Worm (Caenorhabditis elegans) whole organism, late embryonic: ENCODE data around the gene ctsa-1.2.
A peak's percentile ranks its signal among the peaks of the same experiment; 100 is the strongest.
"Not testable (repeated sequence)": the region's sequence is repeated elsewhere in the genome, so short reads cannot be mapped to it uniquely, and the experiment has no call there.

Experiments used
- C08G9.2 ChIP-seq: sonication (generic microtip); optimal IDR thresholded peaks from 2 replicates; lab custom pipeline; 2016; ENCODE audit warnings: mild to moderate bottlenecking, missing genetic modification characterization, moderate library complexity, missing compliant biosample characterization
- C38D4.7 ChIP-seq: fragments of 200-800 bp; sonication (Bioruptor generic); optimal IDR thresholded peaks from 2 replicates; lab custom pipeline; 2018; ENCODE audit warnings: mild to moderate bottlenecking, missing genetic modification characterization, moderate library complexity, missing compliant biosample characterization
- K02D7.2 ChIP-seq: sonication (generic microtip); optimal IDR thresholded peaks from 2 replicates; lab custom pipeline; 2017; ENCODE audit warnings: mild to moderate bottlenecking, missing genetic modification characterization, missing compliant biosample characterization
- T23F11.4 ChIP-seq: fragments of 200-800 bp; sonication (Bioruptor generic); optimal IDR thresholded peaks from 2 replicates; lab custom pipeline; 2018; ENCODE audit warnings: mild to moderate bottlenecking, missing genetic modification characterization, missing compliant biosample characterization
- Y22D7AL.16 ChIP-seq: sonication (generic microtip); optimal IDR thresholded peaks from 2 replicates; lab custom pipeline; 2016; ENCODE audit warnings: missing genetic modification characterization, missing compliant biosample characterization
- ceh-14 ChIP-seq: sonication (generic microtip); optimal IDR thresholded peaks from 2 replicates; lab custom pipeline; 2016; ENCODE audit warnings: missing genotype, missing genetic modification characterization, missing compliant biosample characterization
- ceh-18 ChIP-seq: sonication (generic microtip); optimal IDR thresholded peaks from 2 replicates; lab custom pipeline; 2016; ENCODE audit warnings: missing genetic modification characterization, missing compliant biosample characterization
- ceh-19 ChIP-seq: fragments of 200-800 bp; sonication (Bioruptor generic); optimal IDR thresholded peaks from 2 replicates; lab custom pipeline; 2018; ENCODE audit warnings: mild to moderate bottlenecking, missing genetic modification characterization, missing compliant biosample characterization
- ceh-2 ChIP-seq: sonication (generic microtip); optimal IDR thresholded peaks from 2 replicates; lab custom pipeline; 2016; ENCODE audit warnings: missing genotype, missing genetic modification characterization, missing compliant biosample characterization
- ceh-22 ChIP-seq: sonication (generic microtip); optimal IDR thresholded peaks from 2 replicates; lab custom pipeline; 2017; ENCODE audit warnings: missing biosample characterization, missing genetic modification characterization
- ceh-30 ChIP-seq: fragments of 150-350 bp; optimal IDR thresholded peaks from 2 replicates; lab custom pipeline; 2014; ENCODE audit warnings: missing biosample characterization, missing genetic modification characterization
- ceh-31 ChIP-seq: sonication (generic microtip); optimal IDR thresholded peaks from 2 replicates; lab custom pipeline; 2016; ENCODE audit warnings: missing genetic modification characterization, missing compliant biosample characterization
- ceh-34 ChIP-seq: sonication (generic microtip); optimal IDR thresholded peaks from 2 replicates; lab custom pipeline; 2016; ENCODE audit warnings: mild to moderate bottlenecking, missing genetic modification characterization, missing compliant biosample characterization
- ceh-45 ChIP-seq: fragments of 200-800 bp; sonication (Bioruptor generic); IDR thresholded peaks from 2 replicates; pipeline ENCODE4 v1.3.6; 2022; ENCODE audit warnings: missing genetic modification reagents, missing genetic modification characterization, missing compliant biosample characterization
- ceh-48 ChIP-seq: sonication (generic microtip); optimal IDR thresholded peaks from 2 replicates; lab custom pipeline; 2016; ENCODE audit warnings: missing genetic modification characterization, inconsistent platforms, missing compliant biosample characterization
- che-1 ChIP-seq: sonication (generic microtip); optimal IDR thresholded peaks from 2 replicates; lab custom pipeline; 2016; ENCODE audit warnings: mild to moderate bottlenecking, missing genetic modification characterization, missing compliant biosample characterization
- dmd-4 ChIP-seq: sonication (generic microtip); optimal IDR thresholded peaks from 2 replicates; lab custom pipeline; 2016; ENCODE audit warnings: borderline replicate concordance, missing genetic modification characterization, missing compliant biosample characterization
- dve-1 ChIP-seq: sonication (generic microtip); optimal IDR thresholded peaks from 2 replicates; lab custom pipeline; 2017; ENCODE audit warnings: antibody characterized with exemption, mild to moderate bottlenecking, missing genetic modification characterization, missing compliant biosample characterization
- elt-2 ChIP-seq: sonication (generic microtip); optimal IDR thresholded peaks from 2 replicates; lab custom pipeline; 2016; ENCODE audit warnings: missing genetic modification reagents, missing genetic modification characterization, missing compliant biosample characterization
- ets-4 ChIP-seq: sonication (generic microtip); optimal IDR thresholded peaks from 2 replicates; lab custom pipeline; 2016; ENCODE audit warnings: missing genetic modification characterization, missing compliant biosample characterization
- gmeb-2 ChIP-seq: sonication (generic microtip); optimal IDR thresholded peaks from 2 replicates; lab custom pipeline; 2016; ENCODE audit warnings: missing genetic modification characterization, inconsistent platforms, missing compliant biosample characterization
- hlh-13 ChIP-seq: fragments of 200-800 bp; sonication (Bioruptor generic); optimal IDR thresholded peaks from 2 replicates; lab custom pipeline; 2018; ENCODE audit warnings: mild to moderate bottlenecking, missing genetic modification characterization, missing compliant biosample characterization
- hlh-30 ChIP-seq: sonication (generic microtip); optimal IDR thresholded peaks from 2 replicates; lab custom pipeline; 2017; ENCODE audit warnings: antibody characterized with exemption, missing genetic modification characterization, missing compliant biosample characterization; ENCODE audit not compliant: insufficient read depth
- hlh-8 ChIP-seq: sonication (generic microtip); optimal IDR thresholded peaks from 2 replicates; lab custom pipeline; 2016; ENCODE audit warnings: missing genotype, missing genetic modification characterization, missing compliant biosample characterization
- lin-11 ChIP-seq: fragments of 200-800 bp; sonication (Bioruptor generic); optimal IDR thresholded peaks from 2 replicates; lab custom pipeline; 2018; ENCODE audit warnings: mild to moderate bottlenecking, missing genetic modification characterization, missing compliant biosample characterization
- madf-2 ChIP-seq: sonication (generic microtip); optimal IDR thresholded peaks from 2 replicates; lab custom pipeline; 2017; ENCODE audit warnings: missing genetic modification characterization, missing compliant biosample characterization
- nfya-1 ChIP-seq: sonication (generic microtip); optimal IDR thresholded peaks from 2 replicates; lab custom pipeline; 2017; ENCODE audit warnings: missing genetic modification characterization, mild to moderate bottlenecking, missing compliant biosample characterization, antibody characterized with exemption, moderate library complexity
- nhr-11 ChIP-seq: fragments of 150-350 bp; optimal IDR thresholded peaks from 2 replicates; lab custom pipeline; 2014; ENCODE audit warnings: missing biosample characterization, missing genetic modification characterization
- pat-9 ChIP-seq: fragments of 200-800 bp; sonication (Bioruptor generic); optimal IDR thresholded peaks from 2 replicates; lab custom pipeline; 2018; ENCODE audit warnings: mild to moderate bottlenecking, missing genetic modification characterization, moderate library complexity, missing compliant biosample characterization
- pax-1 ChIP-seq: fragments of 150-350 bp; optimal IDR thresholded peaks from 2 replicates; lab custom pipeline; 2014; ENCODE audit warnings: missing biosample characterization, missing genetic modification characterization
- pha-2 ChIP-seq: sonication (generic microtip); optimal IDR thresholded peaks from 2 replicates; lab custom pipeline; 2017; ENCODE audit warnings: mild to moderate bottlenecking, missing genetic modification characterization, missing compliant biosample characterization
- ref-2 ChIP-seq: sonication (generic microtip); optimal IDR thresholded peaks from 2 replicates; lab custom pipeline; 2016; ENCODE audit warnings: missing genetic modification characterization, missing compliant biosample characterization
- rnt-1 ChIP-seq: sonication (generic microtip); optimal IDR thresholded peaks from 2 replicates; lab custom pipeline; 2016; ENCODE audit warnings: missing genetic modification characterization, missing compliant biosample characterization
- sox-2 ChIP-seq: fragments of 200-800 bp; sonication (Bioruptor generic); IDR thresholded peaks from 2 replicates; pipeline ENCODE4 v1.3.6; 2022; ENCODE audit warnings: missing genetic modification reagents, missing genetic modification characterization, missing compliant biosample characterization
- sox-4 ChIP-seq: sonication (generic microtip); optimal IDR thresholded peaks from 2 replicates; lab custom pipeline; 2017; ENCODE audit warnings: mild to moderate bottlenecking, missing genetic modification characterization, inconsistent platforms, missing compliant biosample characterization
- tbx-2 ChIP-seq: sonication (generic microtip); optimal IDR thresholded peaks from 2 replicates; lab custom pipeline; 2016; ENCODE audit warnings: missing genetic modification characterization, missing compliant biosample characterization
- tbx-7 ChIP-seq: sonication (generic microtip); optimal IDR thresholded peaks from 2 replicates; lab custom pipeline; 2016; ENCODE audit warnings: missing genotype, missing genetic modification characterization, missing compliant biosample characterization
- unc-3 ChIP-seq, 2 experiments: fragments of 200-800 bp in 1 of 2; sonication (Bioruptor generic) in 1 of 2; sonication (generic microtip) in 1 of 2; conservative IDR thresholded peaks in 1 of 2; optimal IDR thresholded peaks in 1 of 2; 2 replicates each; pipeline versions ENCODE4 v1.3.6 to Lab custom; 2016 to 2022; ENCODE audit warnings: missing compliant biosample characterization in 2 of 2, missing genetic modification characterization in 2 of 2, missing genetic modification reagents in 1 of 2
- unc-42 ChIP-seq: sonication (generic microtip); optimal IDR thresholded peaks from 2 replicates; lab custom pipeline; 2016; ENCODE audit warnings: missing genotype, missing genetic modification characterization, missing compliant biosample characterization
- unc-55 ChIP-seq: sonication (generic microtip); optimal IDR thresholded peaks from 2 replicates; lab custom pipeline; 2017; ENCODE audit warnings: missing biosample characterization, missing genetic modification reagents, missing genetic modification characterization
- unc-86 ChIP-seq: sonication (generic microtip); optimal IDR thresholded peaks from 2 replicates; lab custom pipeline; 2016; ENCODE audit warnings: missing genetic modification characterization, missing compliant biosample characterization
- ztf-16 ChIP-seq: sonication (generic microtip); optimal IDR thresholded peaks from 2 replicates; lab custom pipeline; 2017; ENCODE audit warnings: missing genetic modification characterization, missing compliant biosample characterization

The ctsa-1.2 gene

ce11 chrII:11753186-11753585 is 14.0 kb downstream of the ctsa-1.2 start:
- TF ChIP-seq ceh-2, result no peak
- no peak for TF ChIP-seq ztf-16
- TF ChIP-seq sox-2 (GFP tag; lab: Robert Waterston, UW), result no peak
- TF ChIP-seq unc-42 (tag; lab: Kevin White, UChicago), result peak; percentile 28

DNA sequence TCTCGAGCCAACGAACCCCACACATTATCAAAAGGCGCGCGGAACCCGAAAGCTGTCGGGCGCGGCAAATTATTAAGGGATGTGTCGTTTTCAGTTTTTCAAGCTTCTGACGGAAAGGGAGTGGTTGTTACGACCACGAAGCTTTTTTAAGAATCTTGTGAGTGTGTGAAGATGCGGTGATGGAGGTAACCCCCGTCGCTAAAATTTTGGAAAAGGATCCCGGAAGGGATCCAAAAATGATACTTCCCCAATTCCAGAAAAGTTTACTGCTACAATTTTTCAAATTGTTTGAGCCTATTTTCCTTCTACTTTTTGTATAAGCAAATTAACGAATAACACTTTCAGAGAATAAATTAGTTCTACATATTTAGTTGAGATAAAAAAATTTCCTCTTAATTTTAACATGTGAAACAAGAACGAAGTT is 17.5 kb downstream of the ctsa-1.2 start:
- TF ChIP-seq ceh-30 (peak; percentile 96), hlh-13 (GFP tag; lab: Kevin White, UChicago) (no peak), nhr-11 (tag; lab: Kevin White, UChicago) (no peak), ceh-18 (tag; lab: Kevin White, UChicago) (no peak)

DNA sequence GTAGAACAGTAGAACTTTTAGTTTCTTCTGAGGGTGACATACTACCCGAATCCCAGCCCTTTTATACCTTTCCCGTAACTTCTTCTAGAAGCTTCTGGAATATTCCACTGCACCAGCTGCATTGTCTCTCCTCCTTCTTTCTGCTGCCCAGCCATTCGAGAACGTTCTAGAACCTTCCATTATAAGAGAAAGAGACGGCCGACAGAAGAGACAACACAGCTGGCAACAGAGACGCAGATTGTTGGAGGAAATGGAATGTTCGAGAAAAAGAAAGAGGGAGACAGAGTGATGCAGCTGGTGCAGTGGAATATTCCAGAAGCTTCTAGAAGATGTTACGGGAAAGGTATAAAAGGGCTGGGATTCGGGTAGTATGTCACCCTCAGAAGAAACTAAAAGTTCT is 20.1 kb downstream of the ctsa-1.2 start, which contains the start of the genes F44E5.4 and F44E5.5:
F44E5.4 (minus strand) TSS at position 35 of the 400 bp plus-strand sequence.
F44E5.5 (plus strand) TSS at position 386 of the 400 bp plus-strand sequence.
- TF ChIP-seq ceh-22 (tag; lab: Kevin White, UChicago) (peak; percentile 48), sox-2 (GFP tag; lab: Robert Waterston, UW) (peak; percentile 95), ceh-48 (tag; lab: Kevin White, UChicago) (peak; percentile 10), unc-86 (tag; lab: Kevin White, UChicago) (peak; percentile 55), ceh-14 (tag; lab: Kevin White, UChicago) (peak; percentile 5), pat-9 (tag; lab: Kevin White, UChicago) (peak; percentile 46), K02D7.2 (tag; lab: Kevin White, UChicago) (peak; percentile 55), sox-4 (peak; percentile 64), unc-3 (GFP tag; conservative IDR thresholded peaks at IDR 0.05; lab: Robert Waterston, UW) (peak; percentile 79), T23F11.4 (GFP tag; lab: Kevin White, UChicago) (peak; percentile 67), dve-1 (peak; percentile 48), ceh-45 (GFP tag; lab: Robert Waterston, UW) (peak; percentile 65; the same call in 1 of the 2 replicates), ceh-34 (tag; lab: Kevin White, UChicago) (peak; percentile 81), gmeb-2 (tag; lab: Kevin White, UChicago) (peak; percentile 84), rnt-1 (tag; lab: Kevin White, UChicago) (peak; percentile 59), pha-2 (tag; lab: Kevin White, UChicago) (peak; percentile 76), C08G9.2 (peak; percentile 5), ceh-18 (tag; lab: Kevin White, UChicago) (peak; percentile 68), che-1 (tag; lab: Kevin White, UChicago) (peak; percentile 16), Y22D7AL.16 (peak; percentile 78), ref-2 (tag; lab: Kevin White, UChicago) (peak; percentile 85), unc-42 (tag; lab: Kevin White, UChicago) (peak; percentile 9), hlh-8 (tag; lab: Kevin White, UChicago) (peak; percentile 50), madf-2 (tag; lab: Kevin White, UChicago) (peak; percentile 82), dmd-4 (tag; lab: Kevin White, UChicago) (peak; percentile 40), tbx-7 (tag; lab: Kevin White, UChicago) (peak; percentile 23), nhr-11 (tag; lab: Kevin White, UChicago) (peak; percentile 80), lin-11 (peak; percentile 17), ceh-31 (tag; lab: Kevin White, UChicago) (peak; percentile 76), unc-55 (GFP tag; lab: Kevin White, UChicago) (peak; percentile 86), pax-1 (tag; lab: Kevin White, UChicago) (peak; percentile 90), ceh-19 (GFP tag; lab: Kevin White, UChicago) (peak; percentile 69), ets-4 (peak; percentile 75), elt-2 (peak; percentile 29), nfya-1 (peak; percentile 86), C38D4.7 (GFP tag; lab: Kevin White, UChicago) (peak; percentile 26), hlh-30 (tag; lab: Kevin White, UChicago) (peak; percentile 56), tbx-2 (tag; lab: Kevin White, UChicago) (peak; percentile 46)
- TF ChIP-seq unc-3 (tag; optimal IDR thresholded peaks at IDR 0.05; lab: Kevin White, UChicago), result not testable (repeated sequence)
